Worm (Caenorhabditis elegans) whole organism, L4 larva: ENCODE data around the gene atln-1.

ENCODE experiments used
- D1046.2 ChIP-seq: fragments of 200-800 bp; sonication (Bioruptor generic); IDR thresholded peaks from 2 replicates; pipeline ENCODE4 v1.3.6; 2022; ENCODE audit warnings: missing genetic modification characterization, missing compliant biosample characterization
- F26F4.8 ChIP-seq: fragments of 200-800 bp; sonication (Bioruptor generic); conservative IDR thresholded peaks from 2 replicates; pipeline ENCODE4 v1.3.6; 2022; ENCODE audit warnings: missing genetic modification characterization, missing compliant biosample characterization
- F44E2.7 ChIP-seq: fragments of 200-800 bp; sonication (Bioruptor generic); IDR thresholded peaks from 2 replicates; pipeline ENCODE4 v2.1.2; 2022; ENCODE audit warnings: missing genetic modification characterization, missing compliant biosample characterization
- Y105C5A.15 ChIP-seq: fragments of 200-800 bp; sonication (Bioruptor generic); IDR thresholded peaks from 2 replicates; pipeline ENCODE4 v1.3.6; 2022; ENCODE audit warnings: missing genetic modification characterization, missing compliant biosample characterization
- Y48G9A.11 ChIP-seq: fragments of 200-800 bp; sonication (Bioruptor generic); IDR thresholded peaks from 2 replicates; pipeline ENCODE4 v1.3.6; 2022; ENCODE audit warnings: missing genetic modification reagents, missing genetic modification characterization, missing compliant biosample characterization
- aly-2 ChIP-seq: sonication (generic microtip); optimal IDR thresholded peaks from 2 replicates; lab custom pipeline; 2018; ENCODE audit warnings: missing biosample characterization, missing genetic modification characterization
- arid-1 ChIP-seq: fragments of 200-800 bp; sonication (Bioruptor generic); conservative IDR thresholded peaks from 2 replicates; pipeline ENCODE4 v1.3.6; 2022; ENCODE audit warnings: missing genetic modification reagents, missing genetic modification characterization, missing compliant biosample characterization
- ceh-32 ChIP-seq: sonication (generic microtip); optimal IDR thresholded peaks from 2 replicates; lab custom pipeline; 2016; ENCODE audit warnings: mild to moderate bottlenecking, missing genetic modification characterization, missing compliant biosample characterization; ENCODE audit not compliant: poor library complexity
- cey-2 ChIP-seq: sonication (generic microtip); optimal IDR thresholded peaks from 3 replicates; lab custom pipeline; 2017; ENCODE audit warnings: missing genetic modification characterization, mild to moderate bottlenecking, missing compliant biosample characterization, antibody characterized with exemption, borderline replicate concordance; ENCODE audit not compliant: insufficient read depth
- daf-16 ChIP-seq, 3 experiments: sonication (generic microtip); optimal IDR thresholded peaks; 2 replicates each; lab custom pipeline; 2016 to 2017; ENCODE audit warnings: missing genetic modification characterization in 3 of 3, missing genetic modification reagents in 3 of 3, mild to moderate bottlenecking in 2 of 3, missing compliant biosample characterization in 2 of 3, missing biosample characterization in 1 of 3, moderate library complexity in 1 of 3
- dmd-6 ChIP-seq: fragments of 200-800 bp; sonication (Bioruptor generic); IDR thresholded peaks from 2 replicates; pipeline ENCODE4 v1.3.6; 2022; ENCODE audit warnings: missing genetic modification reagents, missing genetic modification characterization, missing compliant biosample characterization
- dmd-9 ChIP-seq: fragments of 200-800 bp; sonication (Bioruptor generic); IDR thresholded peaks from 2 replicates; pipeline ENCODE4 v1.3.6; 2022; ENCODE audit warnings: missing genetic modification reagents, missing genetic modification characterization, missing compliant biosample characterization
- dpl-1 ChIP-seq: fragments of 150-350 bp; optimal IDR thresholded peaks from 2 replicates; lab custom pipeline; 2014; ENCODE audit warnings: missing biosample characterization, missing genetic modification reagents, missing genetic modification characterization
- dve-1 ChIP-seq: sonication (generic microtip); optimal IDR thresholded peaks from 2 replicates; lab custom pipeline; 2017; ENCODE audit warnings: antibody characterized with exemption, mild to moderate bottlenecking, missing genetic modification characterization, missing compliant biosample characterization; ENCODE audit not compliant: insufficient read depth
- fos-1 ChIP-seq: fragments of 150-350 bp; optimal IDR thresholded peaks from 2 replicates; lab custom pipeline; 2014; ENCODE audit warnings: missing biosample characterization, missing genetic modification characterization
- hif-1 ChIP-seq, 2 experiments: sonication (generic microtip); optimal IDR thresholded peaks; 2 replicates each; lab custom pipeline; 2016 to 2017; ENCODE audit warnings: missing compliant biosample characterization in 2 of 2, missing genetic modification characterization in 2 of 2, missing genetic modification reagents in 2 of 2, missing genotype in 2 of 2, mild to moderate bottlenecking in 1 of 2
- hlh-11 ChIP-seq: fragments of 200-800 bp; sonication (Bioruptor generic); optimal IDR thresholded peaks from 2 replicates; lab custom pipeline; 2018; ENCODE audit warnings: mild to moderate bottlenecking, missing genetic modification characterization, missing compliant biosample characterization
- lin-1 ChIP-seq: fragments of 200-800 bp; sonication (Bioruptor generic); IDR thresholded peaks from 2 replicates; pipeline ENCODE4 v1.3.6; 2022; ENCODE audit warnings: missing genetic modification reagents, missing genetic modification characterization, missing compliant biosample characterization
- lin-29 ChIP-seq: fragments of 200-800 bp; sonication (Bioruptor generic); IDR thresholded peaks from 2 replicates; pipeline ENCODE4 v1.3.6; 2022; ENCODE audit warnings: missing genetic modification reagents, missing genetic modification characterization, missing compliant biosample characterization
- lin-39 ChIP-seq: fragments of 150-350 bp; optimal IDR thresholded peaks from 2 replicates; lab custom pipeline; 2014; ENCODE audit warnings: missing biosample characterization, missing genetic modification reagents, missing genetic modification characterization
- mdl-1 ChIP-seq, 2 experiments: fragments of 150-350 bp in 1 of 2; sonication (generic microtip) in 1 of 2; optimal IDR thresholded peaks; 2 replicates each; lab custom pipeline; 2014 to 2017; ENCODE audit warnings: missing biosample characterization in 2 of 2, missing genetic modification characterization in 2 of 2
- mdt-29 ChIP-seq: fragments of 200-800 bp; sonication (Bioruptor generic); IDR thresholded peaks from 2 replicates; pipeline ENCODE4 v1.3.6; 2022; ENCODE audit warnings: missing genetic modification reagents, missing genetic modification characterization, missing compliant biosample characterization
- mxl-3 ChIP-seq: fragments of 200-800 bp; sonication (Bioruptor generic); optimal IDR thresholded peaks from 2 replicates; lab custom pipeline; 2018; ENCODE audit warnings: mild to moderate bottlenecking, missing genetic modification characterization, missing compliant biosample characterization
- nhr-102 ChIP-seq: sonication (generic microtip); optimal IDR thresholded peaks from 2 replicates; lab custom pipeline; 2016; ENCODE audit warnings: mild to moderate bottlenecking, missing genetic modification characterization, moderate library complexity, missing compliant biosample characterization
- nhr-11 ChIP-seq: fragments of 150-350 bp; optimal IDR thresholded peaks from 2 replicates; lab custom pipeline; 2014; ENCODE audit warnings: missing biosample characterization, missing genetic modification characterization
- nhr-237 ChIP-seq: sonication (generic microtip); optimal IDR thresholded peaks from 2 replicates; lab custom pipeline; 2017; ENCODE audit warnings: missing biosample characterization, missing genetic modification characterization
- nhr-25 ChIP-seq: sonication (generic microtip); optimal IDR thresholded peaks from 2 replicates; lab custom pipeline; 2017; ENCODE audit warnings: missing genetic modification characterization, mild to moderate bottlenecking, missing compliant biosample characterization, antibody characterized with exemption, moderate library complexity, borderline replicate concordance; ENCODE audit not compliant: insufficient read depth
- nhr-28 ChIP-seq: fragments of 150-350 bp; optimal IDR thresholded peaks from 2 replicates; lab custom pipeline; 2014; ENCODE audit warnings: missing biosample characterization, missing genetic modification characterization
- nhr-41 ChIP-seq: fragments of 200-800 bp; sonication (Bioruptor generic); IDR thresholded peaks from 2 replicates; pipeline ENCODE4 v1.3.6; 2022; ENCODE audit warnings: missing genetic modification reagents, missing genetic modification characterization, missing compliant biosample characterization
- nhr-48 ChIP-seq: sonication (generic microtip); optimal IDR thresholded peaks from 2 replicates; lab custom pipeline; 2016; ENCODE audit warnings: mild to moderate bottlenecking, missing genetic modification characterization, missing compliant biosample characterization
- nhr-77 ChIP-seq: fragments of 150-350 bp; optimal IDR thresholded peaks from 2 replicates; lab custom pipeline; 2014; ENCODE audit warnings: missing biosample characterization, missing genetic modification characterization
- php-3 ChIP-seq: fragments of 200-800 bp; sonication (Bioruptor generic); IDR thresholded peaks from 2 replicates; pipeline ENCODE4 v1.3.6; 2022; ENCODE audit warnings: missing genetic modification reagents, missing genetic modification characterization, missing compliant biosample characterization
- pqm-1 ChIP-seq: sonication (generic microtip); optimal IDR thresholded peaks from 2 replicates; lab custom pipeline; 2017; ENCODE audit warnings: missing biosample characterization, missing genetic modification characterization
- snpc-1.2 ChIP-seq: fragments of 200-800 bp; sonication (Bioruptor generic); IDR thresholded peaks from 2 replicates; pipeline ENCODE4 v1.3.6; 2022; ENCODE audit warnings: missing genetic modification reagents, missing genetic modification characterization, missing compliant biosample characterization
- spr-1 ChIP-seq: sonication (generic microtip); optimal IDR thresholded peaks from 2 replicates; lab custom pipeline; 2016; ENCODE audit warnings: mild to moderate bottlenecking, missing genetic modification characterization, missing compliant biosample characterization
- vab-7 ChIP-seq: fragments of 200-800 bp; sonication (Bioruptor generic); IDR thresholded peaks from 2 replicates; pipeline ENCODE4 v1.3.6; 2022; ENCODE audit warnings: missing genetic modification reagents, missing genetic modification characterization, missing compliant biosample characterization
- zag-1 ChIP-seq: fragments of 150-350 bp; optimal IDR thresholded peaks from 2 replicates; lab custom pipeline; 2014; ENCODE audit warnings: missing biosample characterization, missing genetic modification characterization
- zip-2 ChIP-seq: fragments of 150-350 bp; optimal IDR thresholded peaks from 2 replicates; lab custom pipeline; 2014; ENCODE audit warnings: missing biosample characterization, missing genetic modification characterization

Gene atln-1

DNA sequence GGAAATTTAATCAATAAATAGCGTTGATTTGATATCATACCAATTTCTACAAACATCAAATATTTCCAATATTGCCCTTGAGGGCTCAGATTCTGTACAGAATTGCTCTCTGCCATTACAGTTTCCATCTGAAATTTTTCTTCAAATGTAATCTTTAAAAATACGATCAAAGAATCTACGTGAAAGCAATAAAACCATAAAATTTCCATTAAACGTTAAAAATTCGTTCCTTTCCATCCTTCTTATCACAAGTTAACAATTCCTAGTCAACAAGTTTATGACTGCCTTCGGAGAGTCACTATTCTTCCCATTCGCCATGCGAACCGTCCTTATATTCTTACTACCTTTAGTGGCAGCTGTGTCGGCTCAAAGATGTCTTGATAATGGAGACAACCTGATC, 46.9 kb downstream of the atln-1 start, which contains the start of gene clec-82:
clec-82 (plus strand) TSS at position 301 of the 400 bp plus-strand sequence.
- TF ChIP-seq daf-16 (GFP tag; optimal IDR thresholded peaks at IDR 0.05; lab: Kevin White, UChicago) = no peak
- peak; percentile 27 for TF ChIP-seq daf-16 (tag; optimal IDR thresholded peaks at IDR 0.05; lab: Kevin White, UChicago)
- no peak for TF ChIP-seq cey-2 (tag; lab: Kevin White, UChicago)

DNA sequence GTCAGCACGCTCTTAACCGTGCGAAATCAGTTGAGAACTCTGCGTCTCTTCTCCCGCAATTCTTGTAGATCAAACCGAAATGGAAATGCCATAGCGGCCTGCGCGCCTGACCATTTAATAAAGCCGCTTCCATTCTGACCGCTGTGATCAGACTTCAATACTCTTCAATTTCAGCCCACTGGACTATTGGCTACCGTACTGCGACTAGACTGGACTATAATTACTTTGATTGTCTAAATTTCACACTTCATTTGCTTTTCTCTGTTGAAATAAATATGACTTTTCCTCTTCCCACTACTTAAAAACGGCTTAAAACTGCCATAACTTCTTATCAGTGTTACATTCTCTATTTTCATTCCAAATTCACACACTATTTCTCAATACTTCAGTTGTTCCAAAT, 49.8 kb downstream of the atln-1 start, which contains the start of gene Y54G2A.7:
Y54G2A.7 (plus strand) TSS at position 301 of the 400 bp plus-strand sequence.
- TF ChIP-seq dve-1 = no peak
- no peak for TF ChIP-seq daf-16 (GFP tag; optimal IDR thresholded peaks at IDR 0.05; lab: Kevin White, UChicago)
- peak; percentile 27 for TF ChIP-seq daf-16 (tag; optimal IDR thresholded peaks at IDR 0.05; lab: Kevin White, UChicago)
- TF ChIP-seq nhr-28 (tag; lab: Kevin White, UChicago) = peak; percentile 65

ce11 chrIV:2841260-2841659, 52.8 kb downstream of the atln-1 start, which contains the start of gene clec-83:
Gene clec-83, minus strand, starts transcription at chrIV:2841472.
- TF ChIP-seq daf-16 (GFP tag; optimal IDR thresholded peaks at IDR 0.05; lab: Kevin White, UChicago) (no peak), daf-16 (tag; optimal IDR thresholded peaks at IDR 0.05; lab: Kevin White, UChicago) (peak; percentile 45), nhr-77 (tag; lab: Kevin White, UChicago) (peak; percentile 19), mdl-1 (tag; optimal IDR thresholded peaks at IDR 0.05; lab: Kevin White, UChicago) (no peak), pqm-1 (peak; percentile 58), hlh-11 (tag; lab: Kevin White, UChicago) (peak; percentile 11), F26F4.8 (no peak), dve-1 (peak; percentile 29), php-3 (peak; percentile 37; the same call in 1 of the 2 replicates), dmd-6 (GFP tag; lab: Robert Waterston, UW) (peak; percentile 55), nhr-28 (tag; lab: Kevin White, UChicago) (peak; percentile 82), arid-1 (GFP tag; lab: Robert Waterston, UW) (no peak)
- TF ChIP-seq, all 104 proteins: peak for 8

DNA sequence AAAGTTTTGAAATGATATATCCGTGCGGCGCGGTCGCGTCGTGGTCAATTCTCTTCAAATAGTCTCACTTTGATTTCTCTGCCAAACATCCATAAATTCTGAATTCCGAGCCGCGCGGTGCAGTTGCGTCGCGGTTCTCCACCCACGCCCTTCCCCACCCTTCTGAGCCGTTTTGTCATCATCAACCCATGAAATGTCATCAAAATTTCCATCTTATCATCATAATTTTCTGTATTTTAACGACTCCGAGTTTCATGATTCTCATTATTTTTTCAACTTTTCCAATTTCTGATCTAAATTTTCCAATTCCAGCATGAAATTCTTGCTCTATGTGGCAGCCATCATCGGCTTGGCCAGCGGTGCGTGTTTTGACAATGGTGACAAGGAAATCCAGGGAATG, 53.7 kb downstream of the atln-1 start, which contains the start of gene clec-84:
clec-84 (plus strand) TSS at position 301 of the 400 bp plus-strand sequence.
- TF ChIP-seq D1046.2 (GFP tag; lab: Robert Waterston, UW) (no peak), hif-1 (tag; optimal IDR thresholded peaks at IDR 0.05; lab: Kevin White, UChicago) (no peak), spr-1 (tag; lab: Kevin White, UChicago) (no peak), lin-29 (GFP tag; lab: Robert Waterston, UW) (no peak), nhr-25 (no peak), Y48G9A.11 (GFP tag; lab: Robert Waterston, UW) (no peak), ceh-32 (tag; lab: Kevin White, UChicago) (no peak), nhr-102 (tag; lab: Kevin White, UChicago) (no peak), aly-2 (tag; lab: Kevin White, UChicago) (no peak), F26F4.8 (no peak), zip-2 (tag; lab: Kevin White, UChicago) (no peak), nhr-77 (tag; lab: Kevin White, UChicago) (no peak), F44E2.7 (GFP tag; lab: Robert Waterston, UW) (no peak), zag-1 (no peak)
- TF ChIP-seq, all 104 proteins: peak for 0

DNA sequence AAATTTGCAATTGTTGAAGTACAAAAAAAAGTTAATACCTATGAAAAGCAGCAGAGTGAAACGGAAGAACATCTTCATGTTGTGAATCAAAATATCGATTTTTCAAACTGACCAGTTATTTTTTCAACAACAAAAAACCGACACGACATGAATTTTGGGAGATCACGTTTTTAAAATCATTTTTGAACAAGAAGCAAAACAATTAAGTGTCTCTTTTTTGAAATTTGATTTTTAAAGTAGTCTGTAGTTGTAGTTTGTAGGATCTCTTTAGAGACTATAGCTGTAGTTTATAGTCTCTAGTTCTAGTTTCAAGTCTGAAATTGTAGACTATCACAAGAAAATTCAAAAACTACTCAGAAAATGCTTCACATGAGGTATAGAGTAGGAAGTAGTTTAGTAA, 55.4 kb downstream of the atln-1 start, which contains the start of gene Y54G2A.15:
Y54G2A.15 (minus strand) TSS at position 101 of the 400 bp plus-strand sequence.
- TF ChIP-seq lin-39 (tag; lab: Kevin White, UChicago) (no peak), vab-7 (GFP tag; lab: Robert Waterston, UW) (no peak), dmd-6 (GFP tag; lab: Robert Waterston, UW) (no peak), nhr-41 (no peak), dve-1 (no peak), Y105C5A.15 (GFP tag; lab: Robert Waterston, UW) (no peak), mxl-3 (no peak), pqm-1 (no peak), nhr-11 (no peak), snpc-1.2 (GFP tag; lab: Robert Waterston, UW) (no peak), dpl-1 (GFP tag; lab: Kevin White, UChicago) (no peak), nhr-237 (tag; lab: Kevin White, UChicago) (no peak), dmd-9 (GFP tag; lab: Robert Waterston, UW) (no peak), mdt-29 (GFP tag; lab: Robert Waterston, UW) (no peak), fos-1 (tag; lab: Kevin White, UChicago) (no peak), nhr-48 (tag; lab: Kevin White, UChicago) (no peak), lin-1 (no peak)
